Fruit fly (Drosophila melanogaster): Measurements from ENCODE around the gene SmydA-2.

dm6 chr3L:19049669-19050510 is 46.8 kb upstream of the SmydA-2 start:
- TF ChIP-seq CTCF (optimal IDR thresholded peaks at IDR 0.05) (no peak), CG8478 (optimal IDR thresholded peaks at IDR 0.05) (no peak)

Data from S2 (cell line).